Worm (Caenorhabditis elegans): ENCODE measurements around the gene F59A6.12.

DNA sequence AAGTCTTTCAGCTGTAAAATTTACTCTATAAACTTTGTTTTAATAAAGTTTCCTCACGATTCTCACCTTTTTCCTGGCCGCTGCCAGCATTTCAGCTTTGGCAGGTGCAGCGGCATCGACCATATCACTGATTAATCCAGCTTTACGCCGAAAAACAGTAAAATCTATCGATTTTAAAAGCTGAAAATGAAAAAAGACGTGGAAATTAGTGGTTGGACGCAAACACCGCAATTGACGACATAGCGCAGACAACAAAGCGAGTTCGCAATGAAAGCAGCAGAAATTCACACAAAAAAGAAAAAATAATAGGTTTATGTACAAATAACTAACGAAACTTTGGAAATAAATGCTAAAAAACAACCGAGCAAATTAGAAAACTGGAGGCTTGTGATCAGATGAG is 28.0 kb upstream of the F59A6.12 start, which contains the start of gene golg-2:
- no peak for TF ChIP-seq nhr-48 (tag; optimal IDR thresholded peaks at IDR 0.05)
- TF ChIP-seq lin-39 (tag; optimal IDR thresholded peaks at IDR 0.05): no peak
- TF ChIP-seq ama-1 (optimal IDR thresholded peaks at IDR 0.05): no peak
- TF ChIP-seq mes-2 (tag; optimal IDR thresholded peaks at IDR 0.05; ENCODE audit: poor library complexity, severe bottlenecking): no peak
- TF ChIP-seq nhr-237 (tag; optimal IDR thresholded peaks at IDR 0.05): no peak
- no peak for TF ChIP-seq nhr-102 (tag; optimal IDR thresholded peaks at IDR 0.05)
